Worm (Caenorhabditis elegans) whole organism, L4 larva: ENCODE results near the gene nyn-3.

ENCODE experiments used
- T20F7.1 ChIP-seq: fragments of 200-800 bp; sonication (Bioruptor generic); optimal IDR thresholded peaks from 2 replicates; lab custom pipeline; 2018; ENCODE audit warnings: mild to moderate bottlenecking, missing genetic modification characterization, missing compliant biosample characterization
- aly-2 ChIP-seq: sonication (generic microtip); optimal IDR thresholded peaks from 2 replicates; lab custom pipeline; 2018; ENCODE audit warnings: missing biosample characterization, missing genetic modification characterization
- daf-12 ChIP-seq: fragments of 150-350 bp; optimal IDR thresholded peaks from 2 replicates; lab custom pipeline; 2014; ENCODE audit warnings: missing biosample characterization, missing genetic modification reagents, missing genetic modification characterization
- nhr-237 ChIP-seq: sonication (generic microtip); optimal IDR thresholded peaks from 2 replicates; lab custom pipeline; 2017; ENCODE audit warnings: missing biosample characterization, missing genetic modification characterization
- nhr-77 ChIP-seq: fragments of 150-350 bp; optimal IDR thresholded peaks from 2 replicates; lab custom pipeline; 2014; ENCODE audit warnings: missing biosample characterization, missing genetic modification characterization
- pqm-1 ChIP-seq: sonication (generic microtip); optimal IDR thresholded peaks from 2 replicates; lab custom pipeline; 2017; ENCODE audit warnings: missing biosample characterization, missing genetic modification characterization
- sdz-12 ChIP-seq: fragments of 200-800 bp; sonication (Bioruptor generic); optimal IDR thresholded peaks from 2 replicates; lab custom pipeline; 2018; ENCODE audit warnings: mild to moderate bottlenecking, missing genetic modification characterization, missing compliant biosample characterization
- zag-1 ChIP-seq: fragments of 150-350 bp; optimal IDR thresholded peaks from 2 replicates; lab custom pipeline; 2014; ENCODE audit warnings: missing biosample characterization, missing genetic modification characterization

- TF ChIP-seq zag-1 (tag; lab: Kevin White, UChicago) (no peak), sdz-12 (GFP tag; lab: Kevin White, UChicago) (no peak), aly-2 (tag; lab: Kevin White, UChicago) (no peak), T20F7.1 (GFP tag; lab: Kevin White, UChicago) (no peak), pqm-1 (tag; lab: Kevin White, UChicago) (no peak), daf-12 (tag; lab: Kevin White, UChicago) (no peak), nhr-77 (tag; lab: Kevin White, UChicago) (no peak), nhr-237 (no peak)
These were observed 19.0 kb upstream of the nyn-3 start for ce11 chrII:6311459-6311858.
